Worm (Caenorhabditis elegans) whole organism, young adult: ENCODE data around the gene F35F11.2.

Experiments
- B0261.1 ChIP-seq: sonication (generic microtip); optimal IDR thresholded peaks from 2 replicates; lab custom pipeline; 2016; ENCODE audit warnings: mild to moderate bottlenecking, missing genetic modification characterization, moderate library complexity, missing compliant biosample characterization
- F22D6.2 ChIP-seq: sonication (generic microtip); optimal IDR thresholded peaks from 2 replicates; lab custom pipeline; 2016; ENCODE audit warnings: mild to moderate bottlenecking, missing genetic modification characterization, missing compliant biosample characterization
- F23B12.7 ChIP-seq: sonication (generic microtip); optimal IDR thresholded peaks from 2 replicates; lab custom pipeline; 2017; ENCODE audit warnings: missing genetic modification characterization, mild to moderate bottlenecking, missing compliant biosample characterization, antibody characterized with exemption, moderate library complexity; ENCODE audit not compliant: insufficient read depth
- F33H1.4 ChIP-seq: fragments of 200-800 bp; sonication (Bioruptor generic); IDR thresholded peaks from 2 replicates; pipeline ENCODE4 v1.3.6; 2022; ENCODE audit warnings: missing genetic modification reagents, missing genetic modification characterization, missing compliant biosample characterization
- F52B5.7 ChIP-seq: sonication (generic microtip); optimal IDR thresholded peaks from 2 replicates; lab custom pipeline; 2016; ENCODE audit warnings: mild to moderate bottlenecking, missing genetic modification characterization, missing compliant biosample characterization
- F57C9.4 ChIP-seq: sonication (generic microtip); optimal IDR thresholded peaks from 2 replicates; lab custom pipeline; 2017; ENCODE audit warnings: mild to moderate bottlenecking, missing genetic modification characterization, missing compliant biosample characterization
- T26A5.8 ChIP-seq: sonication (generic microtip); optimal IDR thresholded peaks from 2 replicates; lab custom pipeline; 2016; ENCODE audit warnings: missing genetic modification characterization, missing compliant biosample characterization
- Y95B8A.8 ChIP-seq: fragments of 200-800 bp; sonication (Bioruptor generic); IDR thresholded peaks from 2 replicates; pipeline ENCODE4 v1.3.6; 2022; ENCODE audit warnings: missing genetic modification reagents, missing genetic modification characterization, missing compliant biosample characterization
- atf-7 ChIP-seq: sonication (generic microtip); optimal IDR thresholded peaks from 2 replicates; lab custom pipeline; 2017; ENCODE audit warnings: mild to moderate bottlenecking, missing genetic modification characterization, missing compliant biosample characterization
- athp-1 ChIP-seq: sonication (generic microtip); optimal IDR thresholded peaks from 2 replicates; lab custom pipeline; 2017; ENCODE audit warnings: mild to moderate bottlenecking, missing genetic modification characterization, missing compliant biosample characterization
- attf-6 ChIP-seq: fragments of 200-800 bp; sonication (Bioruptor generic); IDR thresholded peaks from 2 replicates; pipeline ENCODE4 v1.3.6; 2022; ENCODE audit warnings: missing genetic modification reagents, missing genetic modification characterization, missing compliant biosample characterization
- bed-1 ChIP-seq: fragments of 200-800 bp; sonication (Bioruptor generic); IDR thresholded peaks from 2 replicates; pipeline ENCODE4 v1.3.6; 2022; ENCODE audit warnings: missing genetic modification reagents, missing genetic modification characterization, missing compliant biosample characterization
- cebp-1 ChIP-seq, 2 experiments: fragments of 200-800 bp in 1 of 2; sonication (Bioruptor generic) in 1 of 2; sonication (generic microtip) in 1 of 2; IDR thresholded peaks in 1 of 2; optimal IDR thresholded peaks in 1 of 2; 2 replicates each; pipeline versions ENCODE4 v1.3.6 to Lab custom; 2017 to 2022; ENCODE audit warnings: missing compliant biosample characterization in 2 of 2, missing genetic modification characterization in 2 of 2, mild to moderate bottlenecking in 1 of 2, missing genetic modification reagents in 1 of 2, moderate library complexity in 1 of 2
- ceh-100 ChIP-seq: fragments of 200-800 bp; sonication (Bioruptor generic); IDR thresholded peaks from 2 replicates; pipeline ENCODE4 v1.3.6; 2022; ENCODE audit warnings: missing genetic modification reagents, missing genetic modification characterization, missing compliant biosample characterization
- die-1 ChIP-seq: sonication (generic microtip); optimal IDR thresholded peaks from 2 replicates; lab custom pipeline; 2016; ENCODE audit warnings: missing genotype, mild to moderate bottlenecking, missing genetic modification characterization, missing compliant biosample characterization
- efl-1 ChIP-seq: fragments of 150-350 bp; optimal IDR thresholded peaks from 2 replicates; lab custom pipeline; 2014; ENCODE audit warnings: missing biosample characterization, missing genetic modification reagents, missing genetic modification characterization
- egl-44 ChIP-seq: fragments of 200-800 bp; sonication (Bioruptor generic); IDR thresholded peaks from 2 replicates; pipeline ENCODE4 v1.3.6; 2022; ENCODE audit warnings: missing genetic modification reagents, missing genetic modification characterization, missing compliant biosample characterization
- him-1 ChIP-seq: sonication (generic microtip); optimal IDR thresholded peaks from 2 replicates; lab custom pipeline; 2016; ENCODE audit warnings: missing genotype, missing genetic modification reagents, missing genetic modification characterization, missing compliant biosample characterization
- hmg-1.2 ChIP-seq: fragments of 200-800 bp; sonication (Bioruptor generic); IDR thresholded peaks from 2 replicates; pipeline ENCODE4 v1.3.6; 2022; ENCODE audit warnings: missing genetic modification reagents, missing genetic modification characterization, missing compliant biosample characterization
- hmg-20 ChIP-seq: fragments of 200-800 bp; sonication (Bioruptor generic); IDR thresholded peaks from 2 replicates; pipeline ENCODE4 v1.3.6; 2022; ENCODE audit warnings: missing genetic modification reagents, missing genetic modification characterization, missing compliant biosample characterization
- hrde-1 ChIP-seq: sonication (generic microtip); optimal IDR thresholded peaks from 2 replicates; lab custom pipeline; 2016; ENCODE audit warnings: missing genetic modification characterization, mild to moderate bottlenecking, missing compliant biosample characterization, moderate library complexity, missing genotype, missing genetic modification reagents, borderline replicate concordance
- lin-54 ChIP-seq: fragments of 200-800 bp; sonication (Bioruptor generic); optimal IDR thresholded peaks from 2 replicates; lab custom pipeline; 2018; ENCODE audit warnings: mild to moderate bottlenecking, missing genetic modification characterization, missing compliant biosample characterization
- lir-1 ChIP-seq: fragments of 200-800 bp; sonication (Bioruptor generic); conservative IDR thresholded peaks from 2 replicates; pipeline ENCODE4 v1.3.6; 2022; ENCODE audit warnings: missing genetic modification reagents, missing genetic modification characterization, missing compliant biosample characterization
- lsl-1 ChIP-seq: fragments of 200-800 bp; sonication (Bioruptor generic); optimal IDR thresholded peaks from 2 replicates; lab custom pipeline; 2018; ENCODE audit warnings: mild to moderate bottlenecking, missing genetic modification characterization, moderate library complexity, missing compliant biosample characterization
- mcd-1 ChIP-seq: fragments of 200-800 bp; sonication (Bioruptor generic); IDR thresholded peaks from 2 replicates; pipeline ENCODE4 v1.3.6; 2022; ENCODE audit warnings: missing genetic modification reagents, missing genetic modification characterization, missing compliant biosample characterization
- nfya-1 ChIP-seq: sonication (generic microtip); optimal IDR thresholded peaks from 2 replicates; lab custom pipeline; 2017; ENCODE audit warnings: antibody characterized with exemption, missing compliant biosample characterization, missing genetic modification characterization, borderline replicate concordance; ENCODE audit not compliant: insufficient read depth
- nfya-2 ChIP-seq: fragments of 200-800 bp; sonication (Bioruptor generic); IDR thresholded peaks from 2 replicates; pipeline ENCODE4 v1.3.6; 2022; ENCODE audit warnings: missing genetic modification reagents, missing genetic modification characterization, missing compliant biosample characterization
- nhr-179 ChIP-seq: sonication (generic microtip); optimal IDR thresholded peaks from 2 replicates; lab custom pipeline; 2016; ENCODE audit warnings: mild to moderate bottlenecking, missing genetic modification characterization, missing compliant biosample characterization
- nhr-80 ChIP-seq: sonication (generic microtip); optimal IDR thresholded peaks from 2 replicates; lab custom pipeline; 2016; ENCODE audit warnings: missing genetic modification characterization, missing compliant biosample characterization
- rec-8 ChIP-seq, 2 experiments: sonication (generic microtip); optimal IDR thresholded peaks; 2 replicates each; lab custom pipeline; 2016; ENCODE audit warnings: mild to moderate bottlenecking in 2 of 2, missing genetic modification characterization in 2 of 2, missing genetic modification reagents in 2 of 2, missing genotype in 2 of 2, missing biosample characterization in 1 of 2, missing compliant biosample characterization in 1 of 2, moderate library complexity in 1 of 2
- rpc-1 ChIP-seq, 2 experiments: fragments of 150-350 bp in 1 of 2; sonication (generic microtip) in 1 of 2; optimal IDR thresholded peaks; 2 replicates each; lab custom pipeline; 2014 to 2018; ENCODE audit warnings: missing biosample characterization in 1 of 2, missing genetic modification characterization in 1 of 2, missing genetic modification reagents in 1 of 2, missing genotype in 1 of 2
- sdz-38 ChIP-seq: sonication (generic microtip); optimal IDR thresholded peaks from 2 replicates; lab custom pipeline; 2016; ENCODE audit warnings: missing genotype, missing genetic modification characterization, missing compliant biosample characterization
- snpc-4 ChIP-seq, 5 experiments: fragments of 150-350 bp in 1 of 5; sonication (generic microtip) in 4 of 5; optimal IDR thresholded peaks; 2 replicates each; lab custom pipeline; 2014 to 2018; ENCODE audit warnings: missing genetic modification characterization in 5 of 5, missing biosample characterization in 3 of 5, antibody characterized with exemption in 2 of 5, mild to moderate bottlenecking in 2 of 5, missing compliant biosample characterization in 2 of 5, missing genotype in 2 of 5, moderate library complexity in 2 of 5, missing genetic modification reagents in 1 of 5

The F35F11.2 gene

ce11 chrIV:4085022-4085421 is 44.9 kb downstream of the F35F11.2 start:
- TF ChIP-seq nhr-179 (no peak), F23B12.7 (tag; lab: Kevin White, UChicago) (peak; percentile 60), lsl-1 (GFP tag; lab: Kevin White, UChicago) (no peak), bed-1 (GFP tag; lab: Robert Waterston, UW) (no peak), cebp-1 (GFP tag; IDR thresholded peaks at IDR 0.05; lab: Robert Waterston, UW) (no peak), cebp-1 (tag; optimal IDR thresholded peaks at IDR 0.05; lab: Kevin White, UChicago) (peak; percentile 10), nhr-80 (tag; lab: Kevin White, UChicago) (peak; percentile 38), nfya-2 (GFP tag; lab: Robert Waterston, UW) (no peak), ceh-100 (GFP tag; lab: Robert Waterston, UW) (no peak), rpc-1 (optimal IDR thresholded peaks at IDR 0.05; lab: Kevin White, UChicago) (no peak), rpc-1 (tag; optimal IDR thresholded peaks at IDR 0.05; lab: Kevin White, UChicago) (no peak), lir-1 (GFP tag; lab: Robert Waterston, UW) (no peak), egl-44 (GFP tag; lab: Robert Waterston, UW) (no peak), Y95B8A.8 (no peak), B0261.1 (tag; lab: Kevin White, UChicago) (no peak), hmg-20 (GFP tag; lab: Robert Waterston, UW) (no peak), hrde-1 (tag; lab: Kevin White, UChicago) (no peak), rec-8 (tag; optimal IDR thresholded peaks at IDR 0.05; lab: Kevin White, UChicago) (no peak), F57C9.4 (tag; lab: Kevin White, UChicago) (no peak), die-1 (no peak)

- TF ChIP-seq F23B12.7 (tag; lab: Kevin White, UChicago) = peak; percentile 1
- no peak for TF ChIP-seq F22D6.2 (tag; lab: Kevin White, UChicago)
- TF ChIP-seq F52B5.7 (tag; lab: Kevin White, UChicago) = no peak
- no peak for TF ChIP-seq atf-7 (tag; lab: Kevin White, UChicago)
- TF ChIP-seq him-1 = no peak
- peak; percentile 5 for TF ChIP-seq lsl-1 (GFP tag; lab: Kevin White, UChicago)
- no peak for TF ChIP-seq attf-6 (GFP tag; lab: Robert Waterston, UW)
- 0 out of 2 replicates have a peak, but pooled peaks have one; percentile 13 for TF ChIP-seq F33H1.4
- TF ChIP-seq T26A5.8 = no peak
- no peak for TF ChIP-seq nfya-1 (tag; lab: Kevin White, UChicago)
- TF ChIP-seq mcd-1 = 0 out of 2 replicates have a peak, but pooled peaks have one; percentile 9
- no peak for TF ChIP-seq snpc-4 (GFP tag; optimal IDR thresholded peaks at IDR 0.05; lab: Kevin White, UChicago)
- peak in 1 of 4 experiments; percentile 9 for TF ChIP-seq snpc-4 (tag; optimal IDR thresholded peaks at IDR 0.05; lab: Kevin White, UChicago)
- TF ChIP-seq efl-1 (GFP tag; lab: Kevin White, UChicago) = peak; percentile 21
- no peak for TF ChIP-seq hmg-1.2 (GFP tag; lab: Robert Waterston, UW)
- TF ChIP-seq lin-54 (GFP tag; lab: Kevin White, UChicago) = no peak
- TF ChIP-seq bed-1 (GFP tag; lab: Robert Waterston, UW) = no peak
- TF ChIP-seq sdz-38 (tag; lab: Kevin White, UChicago) = no peak
- TF ChIP-seq athp-1 = peak; percentile 93
Observed at ce11 chrIV:4085787-4086262, 45.7 kb downstream of the F35F11.2 start, which contains the start of gene C35B1.2. Gene C35B1.2 (plus strand): TSS chrIV:4086212.
